Worm (Caenorhabditis elegans): Measurements from ENCODE around the gene C33H5.16.

Gene C33H5.16

ce11 chrIV:7817852-7818251 is 14.7 kb upstream of the C33H5.16 start, which contains the start of gene ric-3 (continued):
- TF ChIP-seq ceh-16 (tag; optimal IDR thresholded peaks at IDR 0.05) (no peak), nhr-77 (tag; optimal IDR thresholded peaks at IDR 0.05) (no peak), R02D3.7 (tag; optimal IDR thresholded peaks at IDR 0.05) (no peak), C34F6.9 (tag; optimal IDR thresholded peaks at IDR 0.05) (peak; percentile 93), ZK546.5 (tag; optimal IDR thresholded peaks at IDR 0.05) (no peak), nhr-11 (tag; optimal IDR thresholded peaks at IDR 0.05) (no peak), fos-1 (tag; optimal IDR thresholded peaks at IDR 0.05) (peak; percentile 38)

DNA sequence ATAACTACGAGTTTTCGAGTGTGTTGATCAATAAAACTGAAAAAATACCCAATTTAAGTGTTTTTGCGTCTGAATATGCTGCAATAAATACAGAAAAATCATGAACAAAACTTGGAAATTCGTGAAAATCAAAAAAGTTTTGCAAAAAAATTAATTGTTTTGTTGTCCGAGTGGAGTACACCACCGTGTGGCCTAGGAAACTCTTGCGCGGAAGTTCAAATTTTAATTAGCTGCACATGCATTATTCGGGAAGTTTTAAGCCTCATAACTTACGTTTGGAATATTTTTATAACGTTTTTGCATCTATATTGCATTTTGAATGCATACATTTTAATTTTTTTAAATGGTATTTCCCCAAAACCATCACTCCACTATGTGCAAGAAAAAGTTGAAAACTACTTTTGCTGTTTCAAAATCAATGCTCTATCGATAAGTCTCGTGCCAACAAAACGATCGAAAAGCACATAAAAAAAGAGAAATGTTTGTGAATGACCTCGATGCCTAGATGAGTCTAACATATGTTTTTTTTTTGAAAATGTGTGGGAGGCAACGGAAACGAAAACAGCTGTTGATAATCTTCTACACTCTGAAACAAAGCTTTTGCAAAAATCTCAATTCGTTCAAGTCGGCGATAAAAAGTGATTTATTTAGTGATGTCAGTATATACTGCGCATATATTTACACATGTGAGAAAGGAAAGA is 13.4 kb upstream of the C33H5.16 start:
- TF ChIP-seq unc-55 (GFP tag; optimal IDR thresholded peaks at IDR 0.05): peak; percentile 41
- peak; percentile 88 for TF ChIP-seq gmeb-1 (tag; optimal IDR thresholded peaks at IDR 0.05)
- TF ChIP-seq lsy-2 (tag; optimal IDR thresholded peaks at IDR 0.05): peak in 1 of 2 experiments; percentile 56
- peak; percentile 13 for TF ChIP-seq C34F6.9 (tag; optimal IDR thresholded peaks at IDR 0.05)
- TF ChIP-seq nhr-129 (tag; optimal IDR thresholded peaks at IDR 0.05): peak; percentile 43
- peak; percentile 57 for TF ChIP-seq sma-3 (GFP tag; optimal IDR thresholded peaks at IDR 0.05)
- TF ChIP-seq crh-2 (tag; optimal IDR thresholded peaks at IDR 0.05): peak; percentile 20
- TF ChIP-seq nhr-6 (tag; optimal IDR thresholded peaks at IDR 0.05): no peak
- TF ChIP-seq F13H6.1 (tag; optimal IDR thresholded peaks at IDR 0.05): no peak
- peak; percentile 16 for TF ChIP-seq sma-9 (GFP tag; optimal IDR thresholded peaks at IDR 0.05)
- no peak for TF ChIP-seq sma-9 (tag; optimal IDR thresholded peaks at IDR 0.05)

ce11 chrIV:7815683-7816183 is 12.6 kb upstream of the C33H5.16 start, which contains the start of gene cdgs-1:
TSS of gene cdgs-1 (minus strand) at chrIV:7815733.
- TF ChIP-seq C34F6.9 (tag; optimal IDR thresholded peaks at IDR 0.05) (peak; percentile 73), nhr-25 (tag; optimal IDR thresholded peaks at IDR 0.05) (peak; percentile 30), crh-2 (tag; optimal IDR thresholded peaks at IDR 0.05) (peak; percentile 75), sem-4 (tag; optimal IDR thresholded peaks at IDR 0.05) (no peak), nhr-129 (tag; optimal IDR thresholded peaks at IDR 0.05) (peak; percentile 77), fos-1 (tag; optimal IDR thresholded peaks at IDR 0.05) (peak; percentile 20), mab-5 (tag; optimal IDR thresholded peaks at IDR 0.05) (no peak), mdl-1 (tag; optimal IDR thresholded peaks at IDR 0.05) (peak; percentile 62 to 64), F13H6.1 (tag; optimal IDR thresholded peaks at IDR 0.05) (peak; percentile 19), lsy-2 (tag; optimal IDR thresholded peaks at IDR 0.05) (peak in 1 of 2 experiments; percentile 59), sma-9 (GFP tag; optimal IDR thresholded peaks at IDR 0.05) (peak; percentile 63), sma-9 (tag; optimal IDR thresholded peaks at IDR 0.05) (no peak), nhr-23 (tag; optimal IDR thresholded peaks at IDR 0.05) (no peak), unc-55 (GFP tag; optimal IDR thresholded peaks at IDR 0.05) (peak; percentile 57)

ce11 chrIV:7812709-7813108 is 9.6 kb upstream of the C33H5.16 start, which contains the start of gene zgpa-1:
TSS of gene zgpa-1 (minus strand) at chrIV:7812809.
- TF ChIP-seq nhr-77 (tag; optimal IDR thresholded peaks at IDR 0.05) (no peak), peb-1 (tag; optimal IDR thresholded peaks at IDR 0.05) (no peak), unc-55 (GFP tag; optimal IDR thresholded peaks at IDR 0.05) (no peak), egl-27 (tag; optimal IDR thresholded peaks at IDR 0.05) (no peak), lin-39 (tag; optimal IDR thresholded peaks at IDR 0.05) (no peak), mbf-1 (tag; optimal IDR thresholded peaks at IDR 0.05) (no peak), aly-2 (tag; optimal IDR thresholded peaks at IDR 0.05) (no peak), nhr-129 (tag; optimal IDR thresholded peaks at IDR 0.05) (no peak), ceh-16 (tag; optimal IDR thresholded peaks at IDR 0.05) (no peak), lin-13 (GFP tag; optimal IDR thresholded peaks at IDR 0.05) (no peak), elt-1 (tag; optimal IDR thresholded peaks at IDR 0.05) (no peak), crh-2 (tag; optimal IDR thresholded peaks at IDR 0.05) (no peak), nhr-10 (tag; optimal IDR thresholded peaks at IDR 0.05) (no peak), nhr-21 (tag; optimal IDR thresholded peaks at IDR 0.05) (no peak)

ce11 chrIV:7808583-7808982 is 5.4 kb upstream of the C33H5.16 start, which contains the start of gene C33H5.1:
TSS of gene C33H5.1 (plus strand) at chrIV:7808912.
- TF ChIP-seq mab-5 (tag; optimal IDR thresholded peaks at IDR 0.05) (no peak), elt-1 (tag; optimal IDR thresholded peaks at IDR 0.05) (peak; percentile 59), crh-2 (tag; optimal IDR thresholded peaks at IDR 0.05) (no peak), peb-1 (tag; optimal IDR thresholded peaks at IDR 0.05) (no peak), R02D3.7 (tag; optimal IDR thresholded peaks at IDR 0.05) (no peak), alr-1 (tag; optimal IDR thresholded peaks at IDR 0.05) (no peak), zag-1 (tag; optimal IDR thresholded peaks at IDR 0.05) (no peak)
